Fruit fly (Drosophila melanogaster): ENCODE results near the gene Alg1.
A peak's percentile ranks its signal among the peaks of the same experiment; 100 is the strongest.

Alg1 gene

dm6 chr3R:17818803-17819202 lies 7.9 kb upstream of the Alg1 start (continued):
- TF ChIP-seq NK7.1 (GFP tag; optimal IDR thresholded peaks at IDR 0.05) (no peak), CG16813 (GFP tag; IDR thresholded peaks at IDR 0.05; ENCODE audit: partially characterized antibody) (no peak), Lim3 (GFP tag; IDR thresholded peaks at IDR 0.05) (no peak), BtbVII (GFP tag; optimal IDR thresholded peaks at IDR 0.05) (no peak), so (GFP tag; IDR thresholded peaks at IDR 0.05) (no peak), CG31441 (GFP tag; IDR thresholded peaks at IDR 0.05) (0 out of 2 replicates have a peak, but pooled peaks have one; percentile 12), Ssrp (tag; optimal IDR thresholded peaks at IDR 0.05) (no peak), CG8281 (tag; optimal IDR thresholded peaks at IDR 0.05) (no peak), fd102C (GFP tag; optimal IDR thresholded peaks at IDR 0.05) (no peak), pzg (GFP tag; optimal IDR thresholded peaks at IDR 0.05) (no peak), Atf-2 (GFP tag; optimal IDR thresholded peaks at IDR 0.05) (no peak), HLH4C (GFP tag; IDR thresholded peaks at IDR 0.05; ENCODE audit: partially characterized antibody) (no peak), Sry-δ (GFP tag; optimal IDR thresholded peaks at IDR 0.05) (no peak), corto (GFP tag; optimal IDR thresholded peaks at IDR 0.05) (no peak), E2f1 (GFP tag; IDR thresholded peaks at IDR 0.05) (0 out of 2 replicates have a peak, but pooled peaks have one; percentile 14), MESR4 (GFP tag; optimal IDR thresholded peaks at IDR 0.05) (no peak), CG13775 (GFP tag; optimal IDR thresholded peaks at IDR 0.05) (no peak), CG17186 (GFP tag; optimal IDR thresholded peaks at IDR 0.05) (no peak), Myb (GFP tag; optimal IDR thresholded peaks at IDR 0.05) (no peak), ttk (GFP tag; IDR thresholded peaks at IDR 0.05) (no peak), vvl (GFP tag; IDR thresholded peaks at IDR 0.05) (peak; percentile 41), Dip3 (GFP tag; optimal IDR thresholded peaks at IDR 0.05) (no peak), CG17912 (GFP tag; optimal IDR thresholded peaks at IDR 0.05) (no peak), CG10462 (GFP tag; optimal IDR thresholded peaks at IDR 0.05) (no peak), CG12104 (GFP tag; optimal IDR thresholded peaks at IDR 0.05) (no peak), CG6272 (GFP tag; IDR thresholded peaks at IDR 0.05) (no peak), ato (GFP tag; IDR thresholded peaks at IDR 0.05; ENCODE audit: partially characterized antibody) (no peak), lilli (GFP tag; optimal IDR thresholded peaks at IDR 0.05) (peak; percentile 42), CG12769 (tag; optimal IDR thresholded peaks at IDR 0.05) (peak; percentile 55), CG7963 (GFP tag; IDR thresholded peaks at IDR 0.05; ENCODE audit: partially characterized antibody) (no peak), CG3847 (GFP tag; IDR thresholded peaks at IDR 0.05) (no peak), fd96Cb (tag; optimal IDR thresholded peaks at IDR 0.05) (no peak), CG5180 (GFP tag; optimal IDR thresholded peaks at IDR 0.05) (no peak), CTCF (GFP tag; optimal IDR thresholded peaks at IDR 0.05) (no peak), CG42726 (GFP tag; IDR thresholded peaks at IDR 0.05; ENCODE audit: partially characterized antibody) (no peak), CG4820 (GFP tag; optimal IDR thresholded peaks at IDR 0.05) (no peak), CG17361 (GFP tag; IDR thresholded peaks at IDR 0.05) (no peak), pnt (GFP tag; optimal IDR thresholded peaks at IDR 0.05) (no peak), ranshi (GFP tag; IDR thresholded peaks at IDR 0.05) (no peak), danr (GFP tag; IDR thresholded peaks at IDR 0.05) (no peak), Kr (GFP tag; optimal IDR thresholded peaks at IDR 0.05) (no peak), HmgZ (tag; optimal IDR thresholded peaks at IDR 0.05) (no peak), CG9215 (GFP tag; IDR thresholded peaks at IDR 0.05) (no peak), kay (GFP tag; optimal IDR thresholded peaks at IDR 0.05) (no peak), CG30020 (tag; optimal IDR thresholded peaks at IDR 0.05) (no peak), trem (tag; optimal IDR thresholded peaks at IDR 0.05) (no peak), CG11696 (GFP tag; IDR thresholded peaks at IDR 0.05) (no peak), CG11398 (GFP tag; optimal IDR thresholded peaks at IDR 0.05) (no peak), CG8765 (GFP tag; IDR thresholded peaks at IDR 0.05) (no peak), zen2 (GFP tag; IDR thresholded peaks at IDR 0.05; ENCODE audit: partially characterized antibody) (no peak), lbe (GFP tag; optimal IDR thresholded peaks at IDR 0.05) (no peak), ara (GFP tag; IDR thresholded peaks at IDR 0.05) (no peak), MBD-R2 (GFP tag; IDR thresholded peaks at IDR 0.05) (no peak)
